Worm (Caenorhabditis elegans): ENCODE results near the gene daf-5.

- TF ChIP-seq ama-1 (optimal IDR thresholded peaks at IDR 0.05) (no peak), ceh-13 (GFP tag; optimal IDR thresholded peaks at IDR 0.05) (no peak), hnd-1 (tag; optimal IDR thresholded peaks at IDR 0.05) (no peak), hmg-4 (GFP tag; optimal IDR thresholded peaks at IDR 0.05) (no peak), flt-1 (GFP tag; IDR thresholded peaks at IDR 0.05) (no peak), tbx-11 (GFP tag; IDR thresholded peaks at IDR 0.05) (no peak), aly-1 (tag; optimal IDR thresholded peaks at IDR 0.05) (no peak), ets-7 (tag; optimal IDR thresholded peaks at IDR 0.05) (no peak), sea-1 (GFP tag; conservative IDR thresholded peaks at IDR 0.05) (no peak), B0310.2 (tag; optimal IDR thresholded peaks at IDR 0.05) (no peak), ceh-36 (tag; optimal IDR thresholded peaks at IDR 0.05) (no peak)
These were observed 25.7 kb upstream of the daf-5 start for ce11 chrII:14077823-14078222.

Measured in whole organism, early embryonic.